Worm (Caenorhabditis elegans) whole organism, late embryonic: ENCODE measurements around the gene snf-7.

Experiments used
- F13H6.1 ChIP-seq: sonication (generic microtip); optimal IDR thresholded peaks from 2 replicates; lab custom pipeline; 2016; ENCODE audit warnings: missing genetic modification characterization, missing compliant biosample characterization
- T23F11.4 ChIP-seq: fragments of 200-800 bp; sonication (Bioruptor generic); optimal IDR thresholded peaks from 2 replicates; lab custom pipeline; 2018; ENCODE audit warnings: mild to moderate bottlenecking, missing genetic modification characterization, missing compliant biosample characterization
- ama-1 ChIP-seq: fragments of 150-350 bp; optimal IDR thresholded peaks from 2 replicates; lab custom pipeline; 2014
- ceh-24 ChIP-seq: sonication (generic microtip); optimal IDR thresholded peaks from 2 replicates; lab custom pipeline; 2016; ENCODE audit warnings: mild to moderate bottlenecking, missing genetic modification characterization, missing compliant biosample characterization
- fkh-10 ChIP-seq: fragments of 150-350 bp; optimal IDR thresholded peaks from 2 replicates; lab custom pipeline; 2014; ENCODE audit warnings: missing biosample characterization, missing genetic modification reagents, missing genetic modification characterization
- pag-3 ChIP-seq: sonication (generic microtip); optimal IDR thresholded peaks from 2 replicates; lab custom pipeline; 2016; ENCODE audit warnings: missing compliant biosample characterization, missing genetic modification characterization, borderline replicate concordance
- tbx-7 ChIP-seq: sonication (generic microtip); optimal IDR thresholded peaks from 2 replicates; lab custom pipeline; 2016; ENCODE audit warnings: missing genotype, missing genetic modification characterization, missing compliant biosample characterization
- unc-55 ChIP-seq: sonication (generic microtip); optimal IDR thresholded peaks from 2 replicates; lab custom pipeline; 2017; ENCODE audit warnings: missing biosample characterization, missing genetic modification reagents, missing genetic modification characterization
- unc-86 ChIP-seq: sonication (generic microtip); optimal IDR thresholded peaks from 2 replicates; lab custom pipeline; 2016; ENCODE audit warnings: missing genetic modification characterization, missing compliant biosample characterization

- TF ChIP-seq pag-3 (tag; lab: Kevin White, UChicago) (no peak), T23F11.4 (GFP tag; lab: Kevin White, UChicago) (no peak), unc-86 (tag; lab: Kevin White, UChicago) (no peak), unc-55 (GFP tag; lab: Kevin White, UChicago) (peak; percentile 51), ceh-24 (no peak), ama-1 (lab: Kevin White, UChicago) (no peak), tbx-7 (tag; lab: Kevin White, UChicago) (no peak), F13H6.1 (no peak), fkh-10 (GFP tag; lab: Kevin White, UChicago) (no peak)
These were observed 3.2 kb upstream of the snf-7 start, which contains the start of gene ZK1010.10 for ce11 chrIII:13002098-13002497.
